Worm (Caenorhabditis elegans) whole organism, late embryonic: ENCODE results near the gene sipa-1.

Experiments used
- K02D7.2 ChIP-seq: sonication (generic microtip); optimal IDR thresholded peaks from 2 replicates; lab custom pipeline; 2017; ENCODE audit warnings: mild to moderate bottlenecking, missing genetic modification characterization, missing compliant biosample characterization
- K09A11.1 ChIP-seq: sonication (generic microtip); optimal IDR thresholded peaks from 2 replicates; lab custom pipeline; 2017; ENCODE audit warnings: antibody characterized with exemption, mild to moderate bottlenecking, missing genetic modification characterization, missing compliant biosample characterization; ENCODE audit not compliant: insufficient read depth
- Y22D7AL.16 ChIP-seq: sonication (generic microtip); optimal IDR thresholded peaks from 2 replicates; lab custom pipeline; 2016; ENCODE audit warnings: missing genetic modification characterization, missing compliant biosample characterization
- ceh-18 ChIP-seq: sonication (generic microtip); optimal IDR thresholded peaks from 2 replicates; lab custom pipeline; 2016; ENCODE audit warnings: missing genetic modification characterization, missing compliant biosample characterization
- ceh-19 ChIP-seq: fragments of 200-800 bp; sonication (Bioruptor generic); optimal IDR thresholded peaks from 2 replicates; lab custom pipeline; 2018; ENCODE audit warnings: mild to moderate bottlenecking, missing genetic modification characterization, missing compliant biosample characterization
- ceh-2 ChIP-seq: sonication (generic microtip); optimal IDR thresholded peaks from 2 replicates; lab custom pipeline; 2016; ENCODE audit warnings: missing genotype, missing genetic modification characterization, missing compliant biosample characterization
- ceh-22 ChIP-seq: sonication (generic microtip); optimal IDR thresholded peaks from 2 replicates; lab custom pipeline; 2017; ENCODE audit warnings: missing biosample characterization, missing genetic modification characterization
- ceh-24 ChIP-seq: sonication (generic microtip); optimal IDR thresholded peaks from 2 replicates; lab custom pipeline; 2016; ENCODE audit warnings: mild to moderate bottlenecking, missing genetic modification characterization, missing compliant biosample characterization
- ceh-30 ChIP-seq: fragments of 150-350 bp; optimal IDR thresholded peaks from 2 replicates; lab custom pipeline; 2014; ENCODE audit warnings: missing biosample characterization, missing genetic modification characterization
- ceh-48 ChIP-seq: sonication (generic microtip); optimal IDR thresholded peaks from 2 replicates; lab custom pipeline; 2016; ENCODE audit warnings: missing genetic modification characterization, inconsistent platforms, missing compliant biosample characterization
- ceh-9 ChIP-seq: sonication (generic microtip); optimal IDR thresholded peaks from 2 replicates; lab custom pipeline; 2016; ENCODE audit warnings: mild to moderate bottlenecking, missing genetic modification characterization, inconsistent platforms, missing compliant biosample characterization
- dmd-4 ChIP-seq: sonication (generic microtip); optimal IDR thresholded peaks from 2 replicates; lab custom pipeline; 2016; ENCODE audit warnings: borderline replicate concordance, missing genetic modification characterization, missing compliant biosample characterization
- ets-4 ChIP-seq: sonication (generic microtip); optimal IDR thresholded peaks from 2 replicates; lab custom pipeline; 2016; ENCODE audit warnings: missing genetic modification characterization, missing compliant biosample characterization
- hlh-30 ChIP-seq: sonication (generic microtip); optimal IDR thresholded peaks from 2 replicates; lab custom pipeline; 2017; ENCODE audit warnings: antibody characterized with exemption, missing genetic modification characterization, missing compliant biosample characterization; ENCODE audit not compliant: insufficient read depth
- hlh-8 ChIP-seq: sonication (generic microtip); optimal IDR thresholded peaks from 2 replicates; lab custom pipeline; 2016; ENCODE audit warnings: missing genotype, missing genetic modification characterization, missing compliant biosample characterization
- lim-6 ChIP-seq: sonication (generic microtip); optimal IDR thresholded peaks from 2 replicates; lab custom pipeline; 2016; ENCODE audit warnings: missing genetic modification characterization, missing compliant biosample characterization
- madf-2 ChIP-seq: sonication (generic microtip); optimal IDR thresholded peaks from 2 replicates; lab custom pipeline; 2017; ENCODE audit warnings: missing genetic modification characterization, missing compliant biosample characterization
- mec-3 ChIP-seq: sonication (generic microtip); optimal IDR thresholded peaks from 2 replicates; lab custom pipeline; 2016; ENCODE audit warnings: borderline replicate concordance, missing genetic modification characterization, missing compliant biosample characterization
- nfya-1 ChIP-seq: sonication (generic microtip); optimal IDR thresholded peaks from 2 replicates; lab custom pipeline; 2017; ENCODE audit warnings: missing genetic modification characterization, mild to moderate bottlenecking, missing compliant biosample characterization, antibody characterized with exemption, moderate library complexity
- npax-4 ChIP-seq: sonication (generic microtip); optimal IDR thresholded peaks from 2 replicates; lab custom pipeline; 2016; ENCODE audit warnings: missing genetic modification characterization, missing compliant biosample characterization
- odd-2 ChIP-seq: sonication (generic microtip); optimal IDR thresholded peaks from 2 replicates; lab custom pipeline; 2017; ENCODE audit warnings: antibody characterized with exemption, mild to moderate bottlenecking, missing genetic modification characterization, missing compliant biosample characterization
- pax-1 ChIP-seq: fragments of 150-350 bp; optimal IDR thresholded peaks from 2 replicates; lab custom pipeline; 2014; ENCODE audit warnings: missing biosample characterization, missing genetic modification characterization
- pros-1 ChIP-seq: fragments of 150-350 bp; optimal IDR thresholded peaks from 2 replicates; lab custom pipeline; 2014; ENCODE audit warnings: missing biosample characterization, missing genetic modification reagents, missing genetic modification characterization
- rnt-1 ChIP-seq: sonication (generic microtip); optimal IDR thresholded peaks from 2 replicates; lab custom pipeline; 2016; ENCODE audit warnings: missing genetic modification characterization, missing compliant biosample characterization
- sox-4 ChIP-seq: sonication (generic microtip); optimal IDR thresholded peaks from 2 replicates; lab custom pipeline; 2017; ENCODE audit warnings: mild to moderate bottlenecking, missing genetic modification characterization, inconsistent platforms, missing compliant biosample characterization
- tbx-2 ChIP-seq: sonication (generic microtip); optimal IDR thresholded peaks from 2 replicates; lab custom pipeline; 2016; ENCODE audit warnings: missing genetic modification characterization, missing compliant biosample characterization
- ttx-3 ChIP-seq: sonication (generic microtip); optimal IDR thresholded peaks from 2 replicates; lab custom pipeline; 2016; ENCODE audit warnings: missing genetic modification reagents, missing genetic modification characterization, missing compliant biosample characterization
- unc-42 ChIP-seq: sonication (generic microtip); optimal IDR thresholded peaks from 2 replicates; lab custom pipeline; 2016; ENCODE audit warnings: missing genotype, missing genetic modification characterization, missing compliant biosample characterization
- unc-55 ChIP-seq: sonication (generic microtip); optimal IDR thresholded peaks from 2 replicates; lab custom pipeline; 2017; ENCODE audit warnings: missing biosample characterization, missing genetic modification reagents, missing genetic modification characterization
- unc-86 ChIP-seq: sonication (generic microtip); optimal IDR thresholded peaks from 2 replicates; lab custom pipeline; 2016; ENCODE audit warnings: missing genetic modification characterization, missing compliant biosample characterization
- ztf-16 ChIP-seq: sonication (generic microtip); optimal IDR thresholded peaks from 2 replicates; lab custom pipeline; 2017; ENCODE audit warnings: missing genetic modification characterization, missing compliant biosample characterization

The sipa-1 gene

DNA sequence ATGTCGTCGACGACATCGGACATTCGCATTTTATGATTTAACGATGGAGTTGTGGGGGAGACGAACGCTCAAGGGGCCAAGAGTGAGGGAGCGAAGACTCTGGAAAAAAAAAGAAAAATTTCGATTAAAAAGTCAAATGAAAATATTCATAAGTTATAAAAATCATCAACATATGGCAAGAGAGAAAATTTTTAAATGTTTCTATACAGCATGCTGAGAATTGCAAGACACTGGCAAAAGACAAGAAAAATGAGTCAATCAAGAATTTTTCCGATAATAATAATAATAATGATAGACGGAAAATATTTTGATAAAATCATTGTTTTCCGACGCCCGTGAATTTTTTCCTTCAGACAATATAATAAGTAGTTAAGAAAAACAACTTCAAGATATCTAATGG is at the start of gene sipa-1:
TSS of gene sipa-1 (minus strand) at position 101 of the 400 bp plus-strand sequence.
- TF ChIP-seq K09A11.1 (tag; lab: Kevin White, UChicago) = no peak
- TF ChIP-seq Y22D7AL.16 (tag; lab: Kevin White, UChicago) = no peak
- no peak for TF ChIP-seq nfya-1 (tag; lab: Kevin White, UChicago)
- TF ChIP-seq unc-86 (tag; lab: Kevin White, UChicago) = no peak
- no peak for TF ChIP-seq ttx-3 (tag; lab: Kevin White, UChicago)
- TF ChIP-seq lim-6 (tag; lab: Kevin White, UChicago) = no peak
- no peak for TF ChIP-seq K02D7.2
- no peak for TF ChIP-seq pros-1 (tag; lab: Kevin White, UChicago)
- no peak for TF ChIP-seq ceh-9
- no peak for TF ChIP-seq unc-55 (GFP tag; lab: Kevin White, UChicago)
- no peak for TF ChIP-seq ceh-2
- no peak for TF ChIP-seq rnt-1 (tag; lab: Kevin White, UChicago)
- no peak for TF ChIP-seq odd-2

DNA sequence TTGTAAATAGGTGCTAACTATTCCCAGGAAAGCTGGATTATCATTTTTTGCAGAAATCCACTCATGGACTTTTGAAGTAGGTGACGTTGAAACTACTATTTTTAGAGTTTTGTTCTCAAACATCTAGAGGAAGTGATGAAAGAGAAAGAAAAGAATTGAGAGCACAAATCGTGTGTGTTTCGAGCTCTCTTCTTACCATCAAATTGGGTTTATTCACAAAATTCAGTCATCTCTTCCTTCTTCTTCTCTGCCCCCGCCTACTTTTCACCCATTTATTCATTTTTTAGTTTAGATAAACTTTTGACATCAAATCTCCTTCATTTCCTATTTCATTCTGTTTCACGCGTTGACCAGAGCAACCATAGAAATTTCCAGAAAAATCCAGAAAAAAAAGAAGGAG is 49.8 kb upstream of the sipa-1 start, which contains the start of gene W05E10.2:
TSS of gene W05E10.2 (plus strand) at position 301 of the 400 bp plus-strand sequence.
- no peak for TF ChIP-seq odd-2
- peak; percentile 8 for TF ChIP-seq unc-42 (tag; lab: Kevin White, UChicago)

DNA sequence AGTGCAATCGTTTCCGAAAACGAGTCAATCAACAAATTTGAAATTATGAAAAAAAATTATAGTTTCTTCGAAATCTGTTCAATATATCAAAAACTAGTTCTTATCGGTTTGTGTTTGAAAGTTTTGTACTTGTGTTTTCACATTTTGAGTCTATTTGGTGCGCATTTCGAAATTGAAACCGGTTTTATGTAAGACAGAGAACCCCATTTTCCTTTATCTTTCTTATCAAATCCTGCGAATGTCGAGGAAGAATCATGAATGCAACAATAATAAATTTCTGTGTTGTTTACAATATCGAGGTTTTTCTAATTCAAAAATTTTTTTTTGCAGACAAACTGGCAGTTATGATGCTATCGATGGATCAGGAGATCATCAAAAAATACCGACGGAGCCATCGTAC is 45.8 kb upstream of the sipa-1 start:
- TF ChIP-seq hlh-30 (tag; lab: Kevin White, UChicago) = no peak
- TF ChIP-seq unc-55 (GFP tag; lab: Kevin White, UChicago) = no peak
- TF ChIP-seq tbx-2 (tag; lab: Kevin White, UChicago) = no peak
- no peak for TF ChIP-seq hlh-8 (tag; lab: Kevin White, UChicago)
- no peak for TF ChIP-seq pros-1 (tag; lab: Kevin White, UChicago)
- no peak for TF ChIP-seq mec-3
- no peak for TF ChIP-seq dmd-4 (tag; lab: Kevin White, UChicago)
- TF ChIP-seq pax-1 (tag; lab: Kevin White, UChicago) = no peak
- no peak for TF ChIP-seq ceh-22
- TF ChIP-seq nfya-1 (tag; lab: Kevin White, UChicago) = no peak
- no peak for TF ChIP-seq ceh-48 (tag; lab: Kevin White, UChicago)
- TF ChIP-seq madf-2 (tag; lab: Kevin White, UChicago) = no peak
- no peak for TF ChIP-seq sox-4 (tag; lab: Kevin White, UChicago)
- TF ChIP-seq ceh-18 = no peak
- TF ChIP-seq ztf-16 (tag; lab: Kevin White, UChicago) = no peak
- no peak for TF ChIP-seq ceh-19 (GFP tag; lab: Kevin White, UChicago)

DNA sequence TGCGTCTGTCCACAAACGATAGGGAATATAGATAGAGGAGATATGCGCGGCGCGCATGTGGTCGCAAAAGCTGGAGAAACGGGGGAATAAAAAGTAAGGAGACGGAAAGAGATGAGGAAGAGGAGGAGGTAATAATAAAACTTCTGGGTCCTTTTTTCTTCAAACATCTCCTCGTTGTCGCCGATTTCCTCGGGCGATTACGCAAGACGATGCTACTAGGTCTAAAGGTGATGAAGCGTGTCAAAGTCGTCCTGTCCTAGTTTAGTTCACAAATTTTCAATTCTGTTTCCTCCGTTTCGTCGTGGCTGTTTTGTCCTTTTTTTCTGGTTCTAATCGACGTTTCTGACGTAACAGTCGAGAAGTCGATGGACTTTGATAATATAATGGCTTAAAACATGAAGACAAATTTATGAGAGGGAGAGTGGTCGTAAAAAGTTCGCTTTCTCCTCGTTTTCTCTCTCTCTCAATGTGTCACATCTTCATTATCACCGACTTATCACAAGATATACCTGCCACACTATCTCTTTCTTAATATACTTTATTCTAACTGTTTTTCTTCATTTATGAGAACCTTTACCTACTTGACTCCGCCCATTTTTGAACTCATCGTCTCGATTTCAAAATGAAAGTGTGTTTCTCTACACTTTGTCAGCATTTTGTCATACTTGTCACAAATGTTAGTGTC is 43.6 kb upstream of the sipa-1 start:
- TF ChIP-seq ets-4 (tag; lab: Kevin White, UChicago) (no peak), ceh-24 (tag; lab: Kevin White, UChicago) (no peak), rnt-1 (tag; lab: Kevin White, UChicago) (peak; percentile 11), unc-55 (GFP tag; lab: Kevin White, UChicago) (peak; percentile 36)

DNA sequence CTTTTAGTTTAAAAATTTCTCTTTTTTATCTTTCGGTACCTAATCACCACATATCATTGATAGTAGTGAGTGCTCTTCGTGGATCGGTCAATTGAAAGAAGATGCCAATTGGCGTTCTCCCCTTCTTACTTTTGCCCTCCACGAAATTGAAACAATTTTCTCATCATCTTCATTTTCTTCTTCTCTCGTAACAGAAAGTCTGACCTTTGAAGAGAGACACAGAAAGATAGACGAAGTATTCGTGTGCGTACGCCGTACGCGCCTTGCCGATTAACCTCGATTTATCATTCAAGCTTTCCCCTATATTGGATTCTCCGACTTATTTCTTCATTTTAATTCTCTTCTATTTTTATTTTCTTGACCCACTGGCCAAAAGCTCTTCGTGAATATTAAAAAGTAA is 40.4 kb upstream of the sipa-1 start:
- TF ChIP-seq ceh-30 (tag; lab: Kevin White, UChicago) = no peak
- TF ChIP-seq ets-4 (tag; lab: Kevin White, UChicago) = no peak
- no peak for TF ChIP-seq npax-4 (tag; lab: Kevin White, UChicago)
- no peak for TF ChIP-seq ceh-24 (tag; lab: Kevin White, UChicago)
- peak; percentile 24 for TF ChIP-seq unc-55 (GFP tag; lab: Kevin White, UChicago)
- TF ChIP-seq ceh-19 (GFP tag; lab: Kevin White, UChicago) = no peak
- no peak for TF ChIP-seq ceh-9
